Fruit fly (Drosophila melanogaster) ovary, adult (tissue): ENCODE measurements around the gene AstC.

Source experiments
- CG17801 ChIP-seq: fragments of 200-800 bp; optimal IDR thresholded peaks from 2 replicates; lab custom pipeline; 2019; ENCODE audit warnings: missing biosample characterization, mild to moderate bottlenecking, missing genetic modification characterization, moderate library complexity; ENCODE audit not compliant: partially characterized antibody

AstC gene

DNA sequence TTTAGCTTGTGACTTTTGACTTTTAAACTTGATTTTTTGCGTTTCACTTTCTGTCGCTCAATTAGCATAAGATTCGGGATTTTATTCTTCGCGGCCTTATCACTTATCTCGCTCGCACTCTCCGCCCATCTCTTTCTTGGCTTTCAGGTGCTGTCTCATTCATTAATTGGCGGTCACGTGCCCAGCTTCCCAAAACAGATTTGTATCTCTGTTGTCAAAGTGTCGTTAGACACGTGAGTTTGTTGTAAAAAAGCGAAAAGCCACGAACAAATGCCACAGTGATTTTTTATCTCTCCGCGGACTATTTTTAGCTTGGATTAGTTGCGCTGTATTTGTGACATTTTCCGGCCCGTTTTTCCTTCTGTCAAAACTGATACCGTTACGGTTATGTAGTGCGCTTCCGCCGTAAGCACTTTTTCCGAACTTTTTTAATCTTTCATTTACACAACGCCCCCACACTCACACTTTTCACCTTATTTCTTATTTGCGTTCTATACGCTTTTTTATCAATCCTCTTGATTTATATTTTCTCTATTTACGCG lies 24.3 kb downstream of the AstC start:
- no peak for TF ChIP-seq CG17801 (GFP tag; lab: Kevin White, UChicago)

DNA sequence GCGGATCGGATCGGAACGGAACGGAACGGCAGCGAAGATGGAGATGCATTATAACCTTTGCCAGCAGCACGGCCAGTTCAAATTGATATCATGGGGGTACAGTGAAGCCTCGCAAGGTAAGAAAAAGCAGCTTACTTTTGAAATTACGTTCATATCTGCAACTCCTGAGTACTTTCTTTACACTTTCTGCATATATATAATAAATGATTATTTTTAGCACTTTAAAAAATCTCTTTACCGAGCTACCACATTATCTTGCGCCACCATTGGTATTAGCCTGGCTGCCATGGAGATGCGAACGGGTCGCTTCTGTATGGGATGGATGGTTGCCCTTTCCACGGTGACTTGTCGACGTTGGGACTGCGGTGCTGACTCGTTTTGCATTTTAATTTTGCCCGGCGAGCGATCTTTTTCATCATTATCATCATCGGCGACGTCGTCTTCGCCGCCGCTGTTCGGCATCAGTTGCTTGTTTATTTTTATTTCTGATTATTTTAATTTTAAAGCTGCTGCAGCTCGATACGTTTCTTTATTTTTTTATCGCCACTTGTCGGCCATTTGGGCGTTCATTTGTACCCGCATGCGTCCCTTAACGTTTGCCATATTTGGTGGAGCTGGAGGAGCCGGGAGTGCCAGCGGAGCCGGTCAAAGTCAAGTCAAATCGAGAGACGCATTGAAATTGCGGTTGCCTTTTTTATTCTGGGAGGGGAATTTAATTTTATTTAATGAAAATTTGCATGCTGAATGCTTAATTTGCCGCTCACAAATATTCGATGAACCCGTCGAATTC lies 28.0 kb downstream of the AstC start:
- TF ChIP-seq CG17801 (GFP tag; lab: Kevin White, UChicago): no peak

DNA sequence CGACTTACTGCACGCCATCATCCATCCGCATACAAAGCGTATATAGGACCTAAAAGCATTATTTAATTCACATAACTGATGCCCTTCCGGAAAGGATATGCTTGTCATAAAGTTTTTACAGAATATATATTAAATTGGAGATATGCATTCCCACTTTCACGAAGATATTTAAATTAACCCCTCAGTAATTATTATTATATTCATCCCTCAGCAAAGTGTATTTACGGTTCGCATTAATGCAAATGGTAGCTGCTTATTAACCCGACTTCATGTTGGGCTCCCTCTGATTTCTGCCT lies 28.8 kb downstream of the AstC start:
- no peak for TF ChIP-seq CG17801 (GFP tag; lab: Kevin White, UChicago)

DNA sequence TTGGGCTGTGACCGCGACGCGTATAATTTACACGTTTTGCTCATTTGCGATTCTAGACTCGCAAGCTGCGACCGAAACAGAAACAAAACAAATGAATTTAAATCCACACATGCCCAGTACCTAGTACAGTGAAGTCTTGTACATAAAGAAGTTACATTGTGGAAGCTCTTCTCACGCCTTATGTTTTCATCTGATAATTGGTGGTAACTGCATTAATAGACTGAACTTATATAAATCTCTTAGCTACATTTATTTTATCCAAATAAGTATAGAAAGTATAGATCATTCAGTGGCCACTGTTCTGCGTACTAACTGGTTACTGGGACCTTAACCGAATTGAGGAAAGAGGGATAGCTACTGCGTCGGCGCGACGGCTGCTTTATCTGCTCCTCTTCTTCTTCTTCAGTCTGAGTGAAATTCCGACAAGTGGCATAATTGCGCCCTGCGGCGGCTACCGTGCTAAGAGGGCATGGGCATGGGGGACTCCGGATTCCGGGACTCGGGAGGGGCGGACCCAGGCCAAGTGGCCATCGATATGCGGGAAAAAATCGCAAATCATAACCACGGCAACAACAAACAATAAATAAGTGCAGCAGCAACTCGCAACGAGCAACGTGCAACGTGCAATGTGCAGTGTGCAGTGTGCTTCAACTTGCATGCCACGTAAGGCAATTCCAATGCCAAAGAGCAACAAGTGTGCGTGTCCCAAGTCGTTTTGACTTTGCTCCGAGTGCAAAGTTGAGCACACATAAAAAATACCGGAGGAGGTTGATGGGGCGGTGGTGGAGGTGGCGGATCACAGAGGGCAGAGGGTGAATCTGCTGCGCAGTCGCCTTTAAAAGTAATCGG lies 29.3 kb downstream of the AstC start:
- no peak for TF ChIP-seq CG17801 (GFP tag; lab: Kevin White, UChicago)

DNA sequence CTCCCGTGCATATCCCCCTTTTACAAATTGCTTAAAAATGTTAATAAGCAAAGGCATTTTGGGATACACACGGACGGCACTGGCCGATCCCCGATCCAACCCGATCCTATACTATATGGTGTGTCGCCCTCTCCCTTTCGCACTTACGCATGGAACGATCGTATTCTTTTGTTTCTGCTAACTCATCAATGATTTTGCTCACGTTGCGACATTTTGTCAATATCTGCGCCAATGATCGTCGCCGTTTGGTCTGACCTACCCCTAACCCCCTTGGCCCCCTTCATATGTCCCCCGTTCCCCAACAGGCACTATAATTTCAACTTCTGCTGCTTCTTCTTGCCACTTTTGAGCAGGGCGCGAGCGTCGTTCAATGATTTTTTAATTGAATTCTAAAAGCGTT lies 31.5 kb downstream of the AstC start:
- no peak for TF ChIP-seq CG17801 (GFP tag; lab: Kevin White, UChicago)

DNA sequence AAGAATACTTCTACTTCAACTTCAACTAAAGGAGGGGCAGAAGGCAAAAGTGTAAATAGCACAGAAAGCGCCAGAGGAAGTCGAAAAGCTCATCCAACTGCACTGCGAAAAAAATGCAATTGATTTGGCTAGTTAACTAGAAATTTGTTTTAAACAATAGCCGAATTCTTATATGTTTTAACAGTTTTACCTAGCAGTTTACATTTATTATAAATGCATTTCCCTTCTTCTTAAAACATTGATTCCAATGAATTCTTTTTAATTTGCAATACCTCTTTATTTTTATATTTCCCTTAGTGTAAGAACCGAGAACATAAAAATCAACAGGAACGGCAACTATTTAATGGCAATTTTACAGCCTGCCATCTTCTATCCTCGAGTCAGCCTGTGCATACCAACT lies 32.9 kb downstream of the AstC start:
- TF ChIP-seq CG17801 (GFP tag; lab: Kevin White, UChicago): no peak

DNA sequence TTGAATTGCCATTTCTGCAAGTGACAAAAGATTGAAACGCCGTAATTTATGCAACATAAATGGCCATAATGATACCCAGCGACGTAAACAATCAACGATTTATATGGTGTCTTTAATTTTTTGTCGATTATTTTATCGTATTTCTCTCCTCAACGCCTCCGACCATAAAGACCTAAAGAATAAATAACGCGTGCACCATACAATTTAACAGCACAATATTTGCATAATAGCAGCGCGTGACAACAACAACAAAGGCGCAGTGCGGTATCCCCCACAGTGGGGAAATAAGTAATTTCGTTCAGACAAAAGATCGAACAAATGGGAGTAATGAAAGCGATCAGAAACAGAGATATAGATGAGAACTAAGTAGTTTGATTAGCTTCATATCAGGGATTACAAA lies 35.1 kb downstream of the AstC start:
- TF ChIP-seq CG17801 (GFP tag; lab: Kevin White, UChicago): no peak

DNA sequence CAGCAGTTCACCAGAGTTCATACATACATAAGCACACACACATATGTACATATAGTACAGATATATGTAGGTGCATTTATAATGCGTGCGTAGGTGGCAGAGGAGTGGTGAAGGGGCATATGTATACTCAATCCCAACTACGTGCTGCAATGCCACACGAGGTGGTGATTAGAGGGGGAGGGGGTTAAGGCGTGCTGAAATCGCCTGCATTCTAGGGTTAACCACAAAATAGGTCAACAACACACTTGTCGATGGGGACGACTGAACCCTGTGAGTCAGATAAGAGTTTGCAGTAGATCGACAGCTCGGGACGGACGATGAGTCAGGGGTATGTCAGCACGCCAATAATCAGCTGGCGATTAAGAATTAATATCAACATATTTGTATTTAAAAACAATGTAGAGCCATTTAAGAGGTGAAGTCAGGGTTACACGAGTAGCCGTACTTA lies 35.7 kb downstream of the AstC start:
- TF ChIP-seq CG17801 (GFP tag; lab: Kevin White, UChicago): no peak

DNA sequence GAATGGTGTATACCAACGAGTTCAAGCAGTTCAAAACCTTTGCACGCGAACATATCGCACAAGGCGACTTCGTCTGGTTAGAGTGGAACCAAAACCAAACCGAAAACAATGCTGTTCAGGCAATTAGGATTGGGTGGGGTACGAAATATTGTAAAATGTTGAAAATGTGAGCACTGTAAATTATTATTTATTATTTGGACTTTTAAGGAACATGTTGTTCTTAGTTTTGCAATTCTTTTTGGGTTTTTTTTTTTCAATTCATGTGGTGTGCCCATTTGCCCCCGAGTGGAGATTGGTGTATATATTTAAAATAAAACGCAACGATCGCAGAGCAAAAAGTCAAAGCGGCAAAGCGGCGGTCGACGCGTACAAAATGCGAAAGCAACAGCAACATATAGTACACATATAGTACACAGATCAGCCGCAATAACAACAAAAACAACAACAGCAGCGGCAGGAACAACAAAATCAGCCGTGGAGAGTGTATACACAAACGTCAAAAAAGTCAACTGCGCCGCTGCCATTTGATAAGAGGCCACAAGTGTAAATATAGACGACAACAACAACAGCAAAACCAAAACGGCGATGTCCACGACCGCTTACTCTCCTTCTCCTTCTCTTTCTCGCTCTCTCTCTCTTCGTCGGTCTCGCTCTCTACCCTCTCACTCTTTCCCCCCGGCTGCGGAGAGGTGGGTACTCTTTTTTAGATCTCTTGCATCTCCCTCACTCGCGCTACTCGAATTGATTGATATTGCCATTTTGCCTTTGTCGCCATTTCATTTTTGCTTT lies 36.3 kb downstream of the AstC start:
- peak; percentile 20 for TF ChIP-seq CG17801 (GFP tag; lab: Kevin White, UChicago)

DNA sequence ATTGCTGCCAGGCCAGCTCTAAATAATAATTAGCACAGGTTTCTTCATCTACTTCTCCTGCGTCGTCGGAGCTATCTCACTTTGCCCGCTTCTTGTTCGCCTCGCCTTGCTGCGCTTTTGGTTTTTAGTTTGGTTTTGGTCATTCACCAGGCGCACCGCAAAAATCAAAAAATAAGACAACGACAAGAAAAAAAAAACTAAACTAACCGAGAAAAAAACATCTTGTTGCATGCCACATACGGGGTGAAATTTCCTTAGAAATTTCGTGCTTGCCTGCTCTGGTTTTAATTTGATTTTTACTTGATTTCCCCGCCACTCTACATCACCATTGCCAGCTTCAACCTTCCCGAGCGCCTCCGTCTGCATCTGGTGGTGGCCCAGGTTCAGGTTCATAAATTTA lies 39.4 kb downstream of the AstC start:
- no peak for TF ChIP-seq CG17801 (GFP tag; lab: Kevin White, UChicago)

DNA sequence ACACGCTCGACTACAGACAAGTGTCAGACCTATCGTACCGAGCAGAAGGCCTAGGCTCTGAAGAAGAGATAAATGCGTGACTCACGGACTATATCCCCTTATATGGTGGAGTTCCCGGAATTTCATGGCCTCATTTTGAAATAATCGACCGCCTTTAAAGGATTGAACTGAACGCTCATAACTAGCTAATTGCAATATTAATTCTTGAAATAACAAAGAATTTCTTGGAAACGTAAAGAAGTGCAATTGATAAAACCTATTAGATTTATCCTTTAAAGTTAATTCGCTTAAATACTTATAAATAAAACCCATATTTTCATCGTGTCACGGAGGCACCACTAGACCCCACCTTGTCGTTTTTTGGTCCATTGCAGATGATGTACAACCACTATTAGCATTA lies 40.1 kb downstream of the AstC start:
- no peak for TF ChIP-seq CG17801 (GFP tag; lab: Kevin White, UChicago)

DNA sequence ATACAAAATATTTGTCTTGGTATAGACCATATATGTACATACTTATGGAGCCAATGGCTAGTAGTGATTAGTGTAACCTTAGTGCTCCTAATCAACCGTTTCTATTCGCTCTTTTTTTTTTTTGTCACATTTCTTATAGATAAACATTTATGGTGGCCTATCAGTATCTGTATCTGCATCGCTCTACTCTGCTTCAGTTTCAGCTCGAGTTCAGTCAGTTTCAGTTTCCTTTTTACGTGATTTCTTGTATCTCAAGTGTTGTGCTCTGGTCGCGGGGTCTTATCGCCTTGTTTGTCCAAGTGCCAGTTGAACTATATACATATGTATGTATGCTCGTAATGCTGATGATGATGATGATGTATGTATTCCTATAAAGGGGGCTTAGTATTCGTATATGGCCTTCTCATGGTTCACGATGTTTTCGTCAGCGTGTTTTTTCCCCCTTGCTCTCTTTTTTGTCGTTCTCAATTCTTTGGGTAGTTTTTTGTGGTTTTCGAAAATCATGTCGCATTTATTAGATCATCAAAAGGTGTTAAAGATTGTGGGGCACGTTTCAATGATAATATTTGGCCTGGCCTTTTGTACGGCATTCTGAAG lies 41.6 kb downstream of the AstC start:
- TF ChIP-seq CG17801 (GFP tag; lab: Kevin White, UChicago): no peak

DNA sequence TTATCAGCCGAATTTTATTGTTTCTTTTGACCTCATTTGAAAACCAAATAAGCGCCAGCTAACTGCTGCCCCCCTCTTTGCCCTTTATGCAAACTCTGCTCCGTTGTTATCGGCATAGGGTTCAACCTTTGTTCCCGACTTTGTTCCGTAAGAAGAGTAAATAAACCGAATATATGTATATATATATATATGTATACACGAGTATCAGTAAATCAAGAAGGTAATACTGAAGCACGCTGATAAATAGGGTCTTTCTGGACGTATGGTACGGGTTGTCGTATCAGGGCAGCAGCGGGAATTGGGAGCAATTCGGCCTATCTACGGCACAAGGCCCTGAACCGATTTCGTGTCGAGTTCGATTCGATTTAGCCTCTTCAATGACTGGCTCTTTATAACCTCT lies 42.3 kb downstream of the AstC start:
- TF ChIP-seq CG17801 (GFP tag; lab: Kevin White, UChicago): no peak
